1 fruit fly cellular context compared by ENCODE assay signal in the genomic region with DNA sequence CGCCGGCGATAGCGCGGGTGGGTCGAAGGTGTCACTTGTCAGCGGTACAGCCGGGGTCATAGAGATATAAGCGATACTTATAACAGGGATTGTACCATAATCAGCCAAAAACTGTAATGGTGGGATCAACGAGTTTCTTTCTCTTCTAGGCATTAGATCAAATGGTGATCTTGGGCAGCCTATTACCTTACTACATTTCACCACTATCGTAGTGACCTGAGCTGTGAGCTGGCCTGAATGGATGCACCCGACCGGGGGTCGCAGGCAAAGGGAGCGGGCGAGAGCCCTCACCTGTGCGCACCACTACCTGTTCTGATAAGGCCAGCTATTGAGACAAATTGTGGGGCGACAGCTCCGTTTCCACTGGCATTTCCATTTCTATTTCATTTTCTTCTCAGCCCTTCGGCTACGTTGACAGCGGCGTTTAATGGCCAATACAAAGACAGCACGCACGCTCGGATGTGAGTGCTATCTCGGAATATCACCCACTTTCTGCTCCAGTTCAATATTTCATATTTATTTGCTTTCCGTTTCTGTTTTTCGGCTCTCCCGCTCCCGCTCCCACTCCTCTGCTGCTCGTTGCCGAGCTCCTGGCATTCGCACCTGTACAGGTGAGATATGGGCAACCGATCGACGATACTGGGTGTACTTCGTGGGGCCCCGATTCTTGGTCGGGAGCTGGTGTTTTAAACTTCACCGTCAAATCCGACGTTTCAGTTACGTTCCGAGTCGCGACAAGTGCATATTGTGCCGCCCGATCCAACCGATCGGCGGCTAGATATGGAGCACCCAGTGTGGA.
TF ChIP-seq lines count a peak whose summit lies in the region.

No protein-coding gene starts in this region.

TF ChIP-seq in whole organism, embryonic, 481 proteins besides CTCF, POLR2A, EP300 and RAD21 (continued from another document):
- TF ChIP-seq Dek (tag; optimal IDR thresholded peaks at IDR 0.05; lab: Kevin White, UChicago): peak; percentile 66
- TF ChIP-seq gsb (GFP tag; IDR thresholded peaks at IDR 0.05; lab: Robert Waterston, UW): no peak
- TF ChIP-seq trh (GFP tag; optimal IDR thresholded peaks at IDR 0.05; lab: Kevin White, UChicago): no peak
- TF ChIP-seq CG17359 (tag; optimal IDR thresholded peaks at IDR 0.05; lab: Kevin White, UChicago): peak; percentile 89
- TF ChIP-seq ara (GFP tag; IDR thresholded peaks at IDR 0.05; lab: Robert Waterston, UW): peak; percentile 93
- no peak for TF ChIP-seq bigmax (GFP tag; optimal IDR thresholded peaks at IDR 0.05; lab: Kevin White, UChicago)
- peak; percentile 74 for TF ChIP-seq CG5245 (GFP tag; optimal IDR thresholded peaks at IDR 0.05; lab: Kevin White, UChicago)
- peak; percentile 85 for TF ChIP-seq chm (GFP tag; IDR thresholded peaks at IDR 0.05; lab: Robert Waterston, UW)
- peak; percentile 8 for TF ChIP-seq CG33557 (GFP tag; optimal IDR thresholded peaks at IDR 0.05; lab: Kevin White, UChicago)
- no peak for TF ChIP-seq prd (optimal IDR thresholded peaks at IDR 0.05; lab: Kevin White, UChicago)
- peak; percentile 89 for TF ChIP-seq prd (GFP tag; IDR thresholded peaks at IDR 0.05; lab: Robert Waterston, UW)
- peak; percentile 82 for TF ChIP-seq E2f1 (GFP tag; IDR thresholded peaks at IDR 0.05; lab: Robert Waterston, UW)
- TF ChIP-seq klu (GFP tag; IDR thresholded peaks at IDR 0.05; lab: Robert Waterston, UW): 0 out of 2 replicates have a peak, but pooled peaks have one; percentile 25
- TF ChIP-seq HLH4C (GFP tag; IDR thresholded peaks at IDR 0.05; lab: Robert Waterston, UW; ENCODE audit: partially characterized antibody): no peak
- TF ChIP-seq fu2 (GFP tag; optimal IDR thresholded peaks at IDR 0.05; lab: Kevin White, UChicago): peak; percentile 22
- no peak for TF ChIP-seq CG13287 (GFP tag; IDR thresholded peaks at IDR 0.05; lab: Robert Waterston, UW; ENCODE audit: partially characterized antibody)
- peak; percentile 82 for TF ChIP-seq HHEX (GFP tag; optimal IDR thresholded peaks at IDR 0.05; lab: Kevin White, UChicago)
- peak; percentile 24 for TF ChIP-seq Mes4 (GFP tag; optimal IDR thresholded peaks at IDR 0.05; lab: Kevin White, UChicago)
- TF ChIP-seq wor (GFP tag; IDR thresholded peaks at IDR 0.05; lab: Robert Waterston, UW): peak; percentile 83
- TF ChIP-seq CG18764 (GFP tag; optimal IDR thresholded peaks at IDR 0.05; lab: Kevin White, UChicago): peak; percentile 40
- TF ChIP-seq CG7372 (GFP tag; IDR thresholded peaks at IDR 0.05; lab: Robert Waterston, UW): peak; percentile 59
- peak; percentile 66 for TF ChIP-seq Aef1 (GFP tag; IDR thresholded peaks at IDR 0.05; lab: Robert Waterston, UW)
- peak; percentile 88 for TF ChIP-seq CG17328 (GFP tag; IDR thresholded peaks at IDR 0.05; lab: Robert Waterston, UW)
- TF ChIP-seq CG1832 (GFP tag; optimal IDR thresholded peaks at IDR 0.05; lab: Kevin White, UChicago): no peak
- peak; percentile 23 for TF ChIP-seq CG15514 (GFP tag; optimal IDR thresholded peaks at IDR 0.05; lab: Kevin White, UChicago)
- peak; percentile 64 for TF ChIP-seq chn (GFP tag; optimal IDR thresholded peaks at IDR 0.05; lab: Kevin White, UChicago)
- no peak for TF ChIP-seq CG13296 (GFP tag; optimal IDR thresholded peaks at IDR 0.05; lab: Kevin White, UChicago)
- peak; percentile 61 for TF ChIP-seq CG5180 (GFP tag; optimal IDR thresholded peaks at IDR 0.05; lab: Kevin White, UChicago)
- peak; percentile 53 for TF ChIP-seq CG6654 (GFP tag; optimal IDR thresholded peaks at IDR 0.05; lab: Kevin White, UChicago)
- TF ChIP-seq slou (GFP tag; optimal IDR thresholded peaks at IDR 0.05; lab: Kevin White, UChicago): no peak
- TF ChIP-seq CG11695 (GFP tag; IDR thresholded peaks at IDR 0.05; lab: Robert Waterston, UW): peak; percentile 86
- peak; percentile 35 for TF ChIP-seq dm (GFP tag; optimal IDR thresholded peaks at IDR 0.05; lab: Kevin White, UChicago)
- peak; percentile 86 for TF ChIP-seq CG11504 (tag; optimal IDR thresholded peaks at IDR 0.05; lab: Kevin White, UChicago)
- TF ChIP-seq H2.0 (GFP tag; IDR thresholded peaks at IDR 0.05; lab: Robert Waterston, UW): peak; percentile 74
- peak; percentile 81 for TF ChIP-seq Nf-YA (GFP tag; IDR thresholded peaks at IDR 0.05; lab: Robert Waterston, UW)
- TF ChIP-seq CG2116 (GFP tag; optimal IDR thresholded peaks at IDR 0.05; lab: Kevin White, UChicago): no peak
- TF ChIP-seq wdn (GFP tag; IDR thresholded peaks at IDR 0.05; lab: Robert Waterston, UW): peak; percentile 77
- peak; percentile 67 for TF ChIP-seq CG7786 (GFP tag; optimal IDR thresholded peaks at IDR 0.05; lab: Kevin White, UChicago)
- TF ChIP-seq Rfx (GFP tag; IDR thresholded peaks at IDR 0.05; lab: Robert Waterston, UW): peak; percentile 76
- TF ChIP-seq eve (GFP tag; optimal IDR thresholded peaks at IDR 0.05; lab: Kevin White, UChicago): no peak
- no peak for TF ChIP-seq CG6854 (GFP tag; optimal IDR thresholded peaks at IDR 0.05; lab: Kevin White, UChicago)
- TF ChIP-seq ase (GFP tag; IDR thresholded peaks at IDR 0.05; lab: Robert Waterston, UW): peak; percentile 79
- peak; percentile 11 for TF ChIP-seq fd3F (GFP tag; optimal IDR thresholded peaks at IDR 0.05; lab: Kevin White, UChicago)
- peak; percentile 96 for TF ChIP-seq Med (GFP tag; lab: Kevin White, UChicago)
- peak; percentile 73 for TF ChIP-seq grau (tag; optimal IDR thresholded peaks at IDR 0.05; lab: Kevin White, UChicago)
- TF ChIP-seq lab (GFP tag; optimal IDR thresholded peaks at IDR 0.05; lab: Kevin White, UChicago): peak; percentile 87
- TF ChIP-seq D19A (tag; optimal IDR thresholded peaks at IDR 0.05; lab: Kevin White, UChicago): peak; percentile 68
- no peak for TF ChIP-seq Poxn (GFP tag; IDR thresholded peaks at IDR 0.05; lab: Robert Waterston, UW)
- TF ChIP-seq tx (GFP tag; optimal IDR thresholded peaks at IDR 0.05; lab: Kevin White, UChicago): peak; percentile 46
- TF ChIP-seq dpn (GFP tag; optimal IDR thresholded peaks at IDR 0.05; lab: Kevin White, UChicago): peak; percentile 59 to 78
- no peak for TF ChIP-seq CG14860 (GFP tag; IDR thresholded peaks at IDR 0.05; lab: Robert Waterston, UW; ENCODE audit: partially characterized antibody)
- TF ChIP-seq Hey (tag; optimal IDR thresholded peaks at IDR 0.05; lab: Kevin White, UChicago): no peak
